Fruit fly (Drosophila melanogaster) whole organism, embryonic: Measurements from ENCODE around the gene CG10638.

ENCODE experiments used
- Adf1 ChIP-seq: fragments of 200-800 bp; sonication (Bioruptor generic); IDR thresholded peaks from 2 replicates; pipeline ENCODE4 v1.3.6; 2022; ENCODE audit warnings: missing biosample characterization, missing genetic modification characterization
- BEAF-32 ChIP-seq: fragments of 200-800 bp; sonication (Bioruptor generic); optimal IDR thresholded peaks from 3 replicates; lab custom pipeline; 2017; ENCODE audit warnings: missing biosample characterization, missing genetic modification characterization, mild to moderate bottlenecking, moderate library complexity, missing genetic modification reagents
- CG10321 ChIP-seq: fragments of 200-800 bp; sonication (Bioruptor generic); IDR thresholded peaks from 2 replicates; pipeline ENCODE4 v1.3.6; 2022; ENCODE audit warnings: missing biosample characterization, missing genetic modification characterization
- CG12219 ChIP-seq: fragments of 200-800 bp; sonication (Bioruptor generic); optimal IDR thresholded peaks from 3 replicates; lab custom pipeline; 2018; ENCODE audit warnings: missing biosample characterization, mild to moderate bottlenecking, missing genetic modification characterization
- CG13287 ChIP-seq: fragments of 200-800 bp; sonication (Bioruptor generic); IDR thresholded peaks from 2 replicates; pipeline ENCODE4 v1.3.6; 2022; ENCODE audit warnings: missing biosample characterization, missing genetic modification characterization; ENCODE audit not compliant: partially characterized antibody
- CG1529 ChIP-seq: fragments of 200-800 bp; sonication (Bioruptor generic); optimal IDR thresholded peaks from 3 replicates; lab custom pipeline; 2018; ENCODE audit warnings: missing biosample characterization, missing genetic modification characterization
- CG2120 ChIP-seq: fragments of 200-800 bp; sonication (Bioruptor generic); optimal IDR thresholded peaks from 3 replicates; lab custom pipeline; 2016; ENCODE audit warnings: missing biosample characterization, missing genetic modification characterization
- CG2199 ChIP-seq: fragments of 200-800 bp; sonication (Bioruptor generic); IDR thresholded peaks from 3 replicates; pipeline ENCODE4 v1.3.6; 2022; ENCODE audit warnings: missing biosample characterization, missing genetic modification characterization
- CG32767 ChIP-seq: fragments of 200-800 bp; sonication (Bioruptor generic); IDR thresholded peaks from 2 replicates; pipeline ENCODE4 v1.3.6; 2022; ENCODE audit warnings: missing biosample characterization, missing genetic modification characterization
- CG3847 ChIP-seq: fragments of 200-800 bp; sonication (Bioruptor generic); IDR thresholded peaks from 2 replicates; pipeline ENCODE4 v1.3.6; 2022; ENCODE audit warnings: missing biosample characterization, missing genetic modification characterization
- CG4282 ChIP-seq: fragments of 200-800 bp; sonication (Bioruptor generic); optimal IDR thresholded peaks from 2 replicates; lab custom pipeline; 2016; ENCODE audit warnings: missing biosample characterization, missing genetic modification characterization
- CG6813 ChIP-seq: fragments of 200-800 bp; sonication (Bioruptor generic); optimal IDR thresholded peaks from 2 replicates; lab custom pipeline; 2017; ENCODE audit warnings: missing biosample characterization, missing genetic modification characterization, mild to moderate bottlenecking, moderate library complexity, missing genetic modification reagents
- CG9727 ChIP-seq: fragments of 200-800 bp; sonication (Bioruptor generic); optimal IDR thresholded peaks from 3 replicates; lab custom pipeline; 2017; ENCODE audit warnings: missing biosample characterization, mild to moderate bottlenecking, missing genetic modification characterization
- CG9797 ChIP-seq: fragments of 200-800 bp; sonication (Bioruptor generic); optimal IDR thresholded peaks from 3 replicates; lab custom pipeline; 2018; ENCODE audit warnings: missing biosample characterization, mild to moderate bottlenecking, missing genetic modification characterization
- Dref ChIP-seq: fragments of 200-800 bp; sonication (Bioruptor generic); IDR thresholded peaks from 2 replicates; pipeline ENCODE4 v1.3.6; 2022; ENCODE audit warnings: missing biosample characterization, missing genetic modification characterization
- Hand ChIP-seq: fragments of 200-800 bp; sonication (Bioruptor generic); optimal IDR thresholded peaks from 2 replicates; lab custom pipeline; 2017; ENCODE audit warnings: mild to moderate bottlenecking, missing biosample characterization, missing genetic modification reagents, missing genetic modification characterization
- Nf-YB ChIP-seq: fragments of 200-800 bp; sonication (Bioruptor generic); optimal IDR thresholded peaks from 3 replicates; lab custom pipeline; 2019; ENCODE audit warnings: missing biosample characterization, mild to moderate bottlenecking, missing genetic modification characterization, moderate library complexity
- Opbp ChIP-seq: fragments of 200-800 bp; sonication (Bioruptor generic); IDR thresholded peaks from 3 replicates; pipeline ENCODE4 v1.3.6; 2022; ENCODE audit warnings: missing biosample characterization, missing genetic modification characterization; ENCODE audit not compliant: partially characterized antibody
- PHDP ChIP-seq: fragments of 200-800 bp; sonication (Bioruptor generic); optimal IDR thresholded peaks from 3 replicates; lab custom pipeline; 2018; ENCODE audit warnings: missing biosample characterization, mild to moderate bottlenecking, missing genetic modification characterization, moderate library complexity
- Scr ChIP-seq: fragments of 200-800 bp; sonication (Bioruptor generic); IDR thresholded peaks from 2 replicates; pipeline ENCODE4 v1.3.6; 2022; ENCODE audit warnings: missing biosample characterization, missing genetic modification characterization; ENCODE audit not compliant: partially characterized antibody
- Sin3A ChIP-seq: fragments of >200 bp; optimal IDR thresholded peaks from 2 replicates; lab custom pipeline; 2018
- Sox100B ChIP-seq: fragments of 200-800 bp; sonication (Bioruptor generic); optimal IDR thresholded peaks from 3 replicates; lab custom pipeline; 2018; ENCODE audit warnings: missing biosample characterization, mild to moderate bottlenecking, missing genetic modification characterization
- Xrp1 ChIP-seq: fragments of 200-800 bp; sonication (Bioruptor generic); IDR thresholded peaks from 2 replicates; pipeline ENCODE4 v1.3.6; 2022; ENCODE audit warnings: missing biosample characterization, missing genetic modification characterization
- ara ChIP-seq: fragments of 200-800 bp; sonication (Bioruptor generic); IDR thresholded peaks from 2 replicates; pipeline ENCODE4 v1.3.6; 2022; ENCODE audit warnings: missing biosample characterization, missing genetic modification characterization
- ase ChIP-seq: fragments of 200-800 bp; sonication (Bioruptor generic); IDR thresholded peaks from 3 replicates; pipeline ENCODE4 v1.3.6; 2022; ENCODE audit warnings: missing biosample characterization, missing genetic modification characterization
- bowl ChIP-seq: fragments of 200-800 bp; sonication (Bioruptor generic); IDR thresholded peaks from 2 replicates; pipeline ENCODE4 v1.3.6; 2022; ENCODE audit warnings: missing biosample characterization, missing genetic modification characterization
- bsh ChIP-seq, 2 experiments: fragments of 200-800 bp; sonication (Bioruptor generic); optimal IDR thresholded peaks; 2 replicates each; lab custom pipeline; 2017 to 2018; ENCODE audit warnings: mild to moderate bottlenecking in 2 of 2, missing biosample characterization in 2 of 2, missing genetic modification characterization in 2 of 2, moderate library complexity in 1 of 2
- cg ChIP-seq: fragments of 200-800 bp; sonication (Bioruptor generic); optimal IDR thresholded peaks from 3 replicates; lab custom pipeline; 2019; ENCODE audit warnings: missing biosample characterization, mild to moderate bottlenecking, missing genetic modification characterization, moderate library complexity
- ci ChIP-seq: fragments of 200-800 bp; sonication (Bioruptor generic); IDR thresholded peaks from 3 replicates; pipeline ENCODE4 v1.3.6; 2022; ENCODE audit warnings: missing biosample characterization, missing genetic modification characterization
- crc ChIP-seq: fragments of 200-800 bp; sonication (Bioruptor generic); optimal IDR thresholded peaks from 2 replicates; lab custom pipeline; 2016; ENCODE audit warnings: missing biosample characterization, missing genetic modification characterization
- en ChIP-seq: fragments of 200-800 bp; sonication (Bioruptor generic); optimal IDR thresholded peaks from 2 replicates; lab custom pipeline; 2016; ENCODE audit warnings: missing biosample characterization, missing genetic modification characterization
- gcm2 ChIP-seq: fragments of 200-800 bp; sonication (Bioruptor generic); optimal IDR thresholded peaks from 2 replicates; lab custom pipeline; 2016; ENCODE audit warnings: missing biosample characterization, missing genetic modification characterization
- lab ChIP-seq: fragments of 200-800 bp; sonication (Bioruptor generic); optimal IDR thresholded peaks from 3 replicates; lab custom pipeline; 2017; ENCODE audit warnings: missing biosample characterization, missing genetic modification characterization, mild to moderate bottlenecking, moderate library complexity, missing genetic modification reagents
- lmd ChIP-seq: fragments of 200-800 bp; sonication (Bioruptor generic); IDR thresholded peaks from 2 replicates; pipeline ENCODE4 v1.3.6; 2022; ENCODE audit warnings: missing biosample characterization, missing genetic modification characterization
- lov ChIP-seq, 2 experiments: fragments of 200-800 bp in 1 of 2; fragments of >200 bp in 1 of 2; sonication (Bioruptor generic) in 1 of 2; IDR thresholded peaks in 1 of 2; optimal IDR thresholded peaks in 1 of 2; 2 replicates in 1 of 2; 3 replicates in 1 of 2; pipeline versions ENCODE4 v1.3.6 to Lab custom; 2017 to 2022; ENCODE audit warnings: missing biosample characterization in 1 of 2, missing genetic modification characterization in 1 of 2
- luna ChIP-seq: fragments of 200-800 bp; sonication (Bioruptor generic); optimal IDR thresholded peaks from 2 replicates; lab custom pipeline; 2016; ENCODE audit warnings: missing biosample characterization, missing genetic modification characterization
- oc ChIP-seq: fragments of 200-800 bp; sonication (Bioruptor generic); optimal IDR thresholded peaks from 2 replicates; lab custom pipeline; 2018; ENCODE audit warnings: missing biosample characterization, mild to moderate bottlenecking, missing genetic modification characterization, moderate library complexity
- sens-2 ChIP-seq: fragments of 200-800 bp; sonication (Bioruptor generic); IDR thresholded peaks from 2 replicates; pipeline ENCODE4 v1.3.6; 2022; ENCODE audit warnings: missing biosample characterization, missing genetic modification characterization
- sim ChIP-seq: fragments of 200-800 bp; sonication (Bioruptor generic); IDR thresholded peaks from 2 replicates; pipeline ENCODE4 v1.3.6; 2022; ENCODE audit warnings: missing biosample characterization, missing genetic modification characterization
- sqz ChIP-seq: fragments of 200-800 bp; sonication (Bioruptor generic); optimal IDR thresholded peaks from 3 replicates; lab custom pipeline; 2018; ENCODE audit warnings: missing biosample characterization, mild to moderate bottlenecking, missing genetic modification characterization

The CG10638 gene

dm6 chr3L:12530044-12530443 lies 28.9 kb upstream of the CG10638 start, which contains the start of gene nst (continued):
- TF ChIP-seq CG4282 (GFP tag; lab: Kevin White, UChicago), result no peak
- TF ChIP-seq luna (GFP tag; lab: Kevin White, UChicago), result no peak
- TF ChIP-seq CG9797, result peak; percentile 81
- no peak for TF ChIP-seq bowl (GFP tag; lab: Robert Waterston, UW)
- no peak for TF ChIP-seq Sox100B (GFP tag; lab: Kevin White, UChicago)
- no peak for TF ChIP-seq PHDP (tag; lab: Kevin White, UChicago)
- peak; percentile 48; the same call in 1 of the 2 replicates for TF ChIP-seq CG3847
- no peak for TF ChIP-seq gcm2 (GFP tag; lab: Kevin White, UChicago)
- TF ChIP-seq CG10321, result no peak
- TF ChIP-seq sens-2 (GFP tag; lab: Robert Waterston, UW), result no peak
- no peak for TF ChIP-seq lmd (GFP tag; lab: Robert Waterston, UW)
- no peak for TF ChIP-seq Adf1 (GFP tag; lab: Robert Waterston, UW)
- TF ChIP-seq lab (GFP tag; lab: Kevin White, UChicago), result no peak
- TF ChIP-seq CG13287 (GFP tag; lab: Robert Waterston, UW), result no peak; the same call in 1 of the 2 replicates
- no peak for TF ChIP-seq CG6813 (GFP tag; lab: Kevin White, UChicago)
- no peak for TF ChIP-seq lov (optimal IDR thresholded peaks at IDR 0.05; lab: Kevin White, UChicago)
- TF ChIP-seq lov (GFP tag; IDR thresholded peaks at IDR 0.05; lab: Robert Waterston, UW), result no peak
- TF ChIP-seq Opbp (GFP tag; lab: Robert Waterston, UW), result peak; percentile 49; the same call in 1 of the 3 replicates
- peak; percentile 24 for TF ChIP-seq BEAF-32 (GFP tag; lab: Kevin White, UChicago)
- TF ChIP-seq Hand (GFP tag; lab: Kevin White, UChicago), result no peak
- peak; percentile 40 for TF ChIP-seq Scr (GFP tag; lab: Robert Waterston, UW)
- TF ChIP-seq ara (GFP tag; lab: Robert Waterston, UW), result no peak
- TF ChIP-seq CG1529 (GFP tag; lab: Kevin White, UChicago), result no peak
- no peak for TF ChIP-seq sim (GFP tag; lab: Robert Waterston, UW)
- no peak for TF ChIP-seq en (GFP tag; lab: Kevin White, UChicago)
- TF ChIP-seq crc (GFP tag; lab: Kevin White, UChicago), result no peak
- no peak for TF ChIP-seq CG9727 (GFP tag; lab: Kevin White, UChicago)
- no peak for TF ChIP-seq CG2120
- TF ChIP-seq CG2199 (GFP tag; lab: Robert Waterston, UW), result no peak
- no peak for TF ChIP-seq oc (tag; lab: Kevin White, UChicago)
- no peak for TF ChIP-seq Nf-YB (GFP tag; lab: Kevin White, UChicago)
- no peak for TF ChIP-seq ase (GFP tag; lab: Robert Waterston, UW)
- TF ChIP-seq CG32767, result no peak
- TF ChIP-seq cg (GFP tag; lab: Kevin White, UChicago), result no peak
- TF ChIP-seq ci (GFP tag; lab: Robert Waterston, UW), result peak; percentile 16; the same call in 1 of the 3 replicates
- TF ChIP-seq sqz (GFP tag; lab: Kevin White, UChicago), result no peak
- no peak for TF ChIP-seq bsh (GFP tag; optimal IDR thresholded peaks at IDR 0.05; lab: Kevin White, UChicago)
- no peak for TF ChIP-seq Xrp1 (GFP tag; lab: Robert Waterston, UW)
- TF ChIP-seq CG12219 (GFP tag; lab: Kevin White, UChicago), result no peak
- peak; percentile 33; the same call in 1 of the 2 replicates for TF ChIP-seq Dref (GFP tag; lab: Robert Waterston, UW)
- peak; percentile 9 for TF ChIP-seq Sin3A (lab: Kevin White, UChicago)
